Worm (Caenorhabditis elegans) whole organism, early embryonic: ENCODE data around the gene clpf-1.

ENCODE experiments used
- aly-1 ChIP-seq: sonication (generic microtip); optimal IDR thresholded peaks from 2 replicates; lab custom pipeline; 2016; ENCODE audit warnings: missing genetic modification characterization, missing compliant biosample characterization
- ama-1 ChIP-seq: fragments of 150-350 bp; optimal IDR thresholded peaks from 2 replicates; lab custom pipeline; 2014
- ceh-36 ChIP-seq: sonication (generic microtip); optimal IDR thresholded peaks from 2 replicates; lab custom pipeline; 2016; ENCODE audit warnings: missing genetic modification characterization, inconsistent platforms, missing compliant biosample characterization
- hmbx-1 ChIP-seq: sonication (generic microtip); optimal IDR thresholded peaks from 2 replicates; lab custom pipeline; 2016; ENCODE audit warnings: mild to moderate bottlenecking, missing genetic modification characterization, missing compliant biosample characterization
- hmg-4 ChIP-seq: fragments of 200-800 bp; sonication (Bioruptor generic); optimal IDR thresholded peaks from 2 replicates; lab custom pipeline; 2018; ENCODE audit warnings: mild to moderate bottlenecking, missing genetic modification characterization, missing compliant biosample characterization
- hnd-1 ChIP-seq: sonication (generic microtip); optimal IDR thresholded peaks from 2 replicates; lab custom pipeline; 2016; ENCODE audit warnings: missing genetic modification characterization, missing compliant biosample characterization
- scrt-1 ChIP-seq: fragments of 200-800 bp; sonication (Bioruptor generic); IDR thresholded peaks from 2 replicates; pipeline ENCODE4 v1.3.6; 2022; ENCODE audit warnings: missing genetic modification characterization, missing compliant biosample characterization
- sea-1 ChIP-seq: fragments of 200-800 bp; sonication (Bioruptor generic); conservative IDR thresholded peaks from 2 replicates; pipeline ENCODE4 v1.3.6; 2022; ENCODE audit warnings: missing genetic modification characterization, missing compliant biosample characterization

- TF ChIP-seq scrt-1 (GFP tag; lab: Robert Waterston, UW) (no peak), hmg-4 (GFP tag; lab: Kevin White, UChicago) (no peak), hnd-1 (tag; lab: Kevin White, UChicago) (no peak), hmbx-1 (tag; lab: Kevin White, UChicago) (no peak), sea-1 (GFP tag; lab: Robert Waterston, UW) (no peak), aly-1 (no peak), ama-1 (lab: Kevin White, UChicago) (no peak), ceh-36 (tag; lab: Kevin White, UChicago) (no peak)
These were observed 31.0 kb downstream of the clpf-1 start for ce11 chrIII:3428574-3428973.
